Fruit fly (Drosophila melanogaster) whole organism, prepupa: Measurements from ENCODE around the gene Xpac.

ENCODE experiments used
- CG1621 ChIP-seq: fragments of 200-800 bp; sonication (Bioruptor generic); optimal IDR thresholded peaks from 3 replicates; lab custom pipeline; 2018; ENCODE audit warnings: missing biosample characterization, mild to moderate bottlenecking, missing genetic modification characterization
- CG6854 ChIP-seq: fragments of 200-800 bp; sonication (Bioruptor generic); optimal IDR thresholded peaks from 2 replicates; lab custom pipeline; 2017; ENCODE audit warnings: missing biosample characterization, mild to moderate bottlenecking, missing genetic modification characterization
- CG8119 ChIP-seq: fragments of 200-800 bp; sonication (Bioruptor generic); IDR thresholded peaks from 3 replicates; pipeline ENCODE4 v1.3.6; 2022; ENCODE audit warnings: missing biosample characterization, missing genetic modification characterization
- Hr38 ChIP-seq: sonication (Bioruptor generic); optimal IDR thresholded peaks from 2 replicates; lab custom pipeline; 2016; ENCODE audit warnings: missing biosample characterization, missing genetic modification characterization
- achi ChIP-seq: fragments of 200-800 bp; sonication (Bioruptor generic); optimal IDR thresholded peaks from 3 replicates; lab custom pipeline; 2016; ENCODE audit warnings: missing biosample characterization, missing genetic modification characterization
- dsx ChIP-seq: fragments of 200-800 bp; optimal IDR thresholded peaks from 3 replicates; lab custom pipeline; 2019; ENCODE audit warnings: missing biosample characterization, mild to moderate bottlenecking, missing genetic modification characterization, moderate library complexity; ENCODE audit not compliant: poor library complexity, severe bottlenecking
- salr ChIP-seq, 2 experiments: fragments of 200-800 bp; sonication (Bioruptor generic); optimal IDR thresholded peaks; 3 replicates each; lab custom pipeline; 2016 to 2018; ENCODE audit warnings: missing biosample characterization in 2 of 2, missing genetic modification characterization in 2 of 2, mild to moderate bottlenecking in 1 of 2
- spab ChIP-seq: fragments of 200-800 bp; sonication (Bioruptor generic); optimal IDR thresholded peaks from 2 replicates; lab custom pipeline; 2017; ENCODE audit warnings: missing biosample characterization, mild to moderate bottlenecking, missing genetic modification characterization, missing genetic modification reagents
- ss ChIP-seq, 2 experiments: fragments of 200-800 bp; sonication (Bioruptor generic); optimal IDR thresholded peaks; 2 replicates in 1 of 2; 3 replicates in 1 of 2; lab custom pipeline; 2017 to 2018; ENCODE audit warnings: mild to moderate bottlenecking in 2 of 2, missing biosample characterization in 2 of 2, missing genetic modification characterization in 2 of 2, moderate library complexity in 1 of 2
- svp ChIP-seq: fragments of 200-800 bp; sonication (Bioruptor generic); peaks from one replicate; lab custom pipeline; 2016; ENCODE audit warnings: missing biosample characterization, missing genetic modification characterization
- vri ChIP-seq: fragments of 200-800 bp; sonication (Bioruptor generic); optimal IDR thresholded peaks from 3 replicates; lab custom pipeline; 2016; ENCODE audit warnings: missing biosample characterization, mild to moderate bottlenecking, missing genetic modification characterization

- peak; percentile 74 for TF ChIP-seq svp (GFP tag; lab: Kevin White, UChicago)
- TF ChIP-seq CG8119 (GFP tag; lab: Robert Waterston, UW), result peak; percentile 56
- TF ChIP-seq achi (GFP tag; lab: Kevin White, UChicago), result peak; percentile 2
- no peak for TF ChIP-seq vri
- TF ChIP-seq CG6854, result no peak
- no peak for TF ChIP-seq ss (GFP tag; optimal IDR thresholded peaks at IDR 0.05; lab: Kevin White, UChicago)
- no peak for TF ChIP-seq spab (GFP tag; lab: Kevin White, UChicago)
- no peak for TF ChIP-seq CG1621 (tag; lab: Kevin White, UChicago)
- TF ChIP-seq Hr38, result no peak
- no peak for TF ChIP-seq salr (GFP tag; optimal IDR thresholded peaks at IDR 0.05; lab: Kevin White, UChicago)
- TF ChIP-seq dsx (GFP tag; lab: Kevin White, UChicago), result no peak
These were observed 47.0 kb upstream of the Xpac start for dm6 chrX:4150989-4151388.
